Worm (Caenorhabditis elegans) whole organism, L2 larva: ENCODE measurements around the gene ocr-1.
A peak's percentile ranks its signal among the peaks of the same experiment; 100 is the strongest.

Experiments
- C34F6.9 ChIP-seq: fragments of 150-350 bp; optimal IDR thresholded peaks from 2 replicates; lab custom pipeline; 2014; ENCODE audit warnings: missing biosample characterization, missing genetic modification characterization
- F13H6.1 ChIP-seq: sonication (generic microtip); optimal IDR thresholded peaks from 2 replicates; lab custom pipeline; 2016; ENCODE audit warnings: missing genetic modification characterization, missing compliant biosample characterization
- R02D3.7 ChIP-seq: fragments of 150-350 bp; optimal IDR thresholded peaks from 2 replicates; lab custom pipeline; 2014; ENCODE audit warnings: missing biosample characterization, missing genetic modification characterization
- Y55F3AM.14 ChIP-seq: fragments of 200-800 bp; sonication (Bioruptor generic); optimal IDR thresholded peaks from 2 replicates; lab custom pipeline; 2018; ENCODE audit warnings: mild to moderate bottlenecking, missing genetic modification characterization, missing compliant biosample characterization
- ZK546.5 ChIP-seq: sonication (generic microtip); optimal IDR thresholded peaks from 2 replicates; lab custom pipeline; 2017; ENCODE audit warnings: missing biosample characterization, missing genetic modification characterization
- alr-1 ChIP-seq: fragments of 150-350 bp; optimal IDR thresholded peaks from 2 replicates; lab custom pipeline; 2014; ENCODE audit warnings: missing biosample characterization, missing genetic modification characterization
- aly-2 ChIP-seq: fragments of 150-350 bp; optimal IDR thresholded peaks from 2 replicates; lab custom pipeline; 2014; ENCODE audit warnings: missing biosample characterization, missing genetic modification characterization
- ama-1 ChIP-seq: fragments of 150-350 bp; optimal IDR thresholded peaks from 2 replicates; lab custom pipeline; 2018; ENCODE audit warnings: inconsistent platforms
- blmp-1 ChIP-seq: sonication (generic microtip); optimal IDR thresholded peaks from 2 replicates; lab custom pipeline; 2017; ENCODE audit warnings: missing genetic modification characterization, mild to moderate bottlenecking, missing compliant biosample characterization, antibody characterized with exemption, moderate library complexity; ENCODE audit not compliant: insufficient read depth
- ceh-16 ChIP-seq: fragments of 150-350 bp; optimal IDR thresholded peaks from 2 replicates; lab custom pipeline; 2014; ENCODE audit warnings: missing biosample characterization, missing genetic modification characterization
- ceh-82 ChIP-seq: fragments of 150-350 bp; optimal IDR thresholded peaks from 2 replicates; lab custom pipeline; 2014; ENCODE audit warnings: missing biosample characterization, missing genetic modification characterization
- elt-1 ChIP-seq: fragments of 150-350 bp; optimal IDR thresholded peaks from 2 replicates; lab custom pipeline; 2014; ENCODE audit warnings: missing biosample characterization, missing genetic modification characterization
- gmeb-1 ChIP-seq: fragments of 150-350 bp; optimal IDR thresholded peaks from 2 replicates; lab custom pipeline; 2014; ENCODE audit warnings: missing biosample characterization, missing genetic modification characterization
- lin-13 ChIP-seq: fragments of 150-350 bp; optimal IDR thresholded peaks from 2 replicates; lab custom pipeline; 2014; ENCODE audit warnings: missing biosample characterization, missing genetic modification reagents, missing genetic modification characterization
- mab-5 ChIP-seq: fragments of 150-350 bp; optimal IDR thresholded peaks from 2 replicates; lab custom pipeline; 2014; ENCODE audit warnings: missing biosample characterization, missing genetic modification characterization
- mbf-1 ChIP-seq: sonication (generic microtip); optimal IDR thresholded peaks from 2 replicates; lab custom pipeline; 2017; ENCODE audit warnings: missing biosample characterization, missing genetic modification characterization
- mdl-1 ChIP-seq, 2 experiments: fragments of 150-350 bp in 1 of 2; sonication (generic microtip) in 1 of 2; optimal IDR thresholded peaks; 2 replicates each; lab custom pipeline; 2017; ENCODE audit warnings: missing biosample characterization in 2 of 2, missing genetic modification characterization in 2 of 2
- nhr-10 ChIP-seq: sonication (generic microtip); optimal IDR thresholded peaks from 2 replicates; lab custom pipeline; 2017; ENCODE audit warnings: missing biosample characterization, missing genetic modification characterization
- nhr-11 ChIP-seq: fragments of 150-350 bp; optimal IDR thresholded peaks from 2 replicates; lab custom pipeline; 2014; ENCODE audit warnings: missing biosample characterization, missing genetic modification characterization
- nhr-12 ChIP-seq: fragments of 150-350 bp; optimal IDR thresholded peaks from 2 replicates; lab custom pipeline; 2014; ENCODE audit warnings: missing biosample characterization, missing genetic modification characterization
- nhr-129 ChIP-seq: fragments of 150-350 bp; optimal IDR thresholded peaks from 2 replicates; lab custom pipeline; 2014; ENCODE audit warnings: missing biosample characterization, missing genetic modification characterization
- nhr-21 ChIP-seq: fragments of 150-350 bp; optimal IDR thresholded peaks from 2 replicates; lab custom pipeline; 2014; ENCODE audit warnings: missing biosample characterization, missing genetic modification characterization
- nhr-23 ChIP-seq: fragments of 150-350 bp; optimal IDR thresholded peaks from 2 replicates; lab custom pipeline; 2014; ENCODE audit warnings: missing biosample characterization, missing genetic modification reagents, missing genetic modification characterization
- nhr-237 ChIP-seq: fragments of 150-350 bp; optimal IDR thresholded peaks from 2 replicates; lab custom pipeline; 2014; ENCODE audit warnings: missing biosample characterization, missing genetic modification characterization
- nhr-25 ChIP-seq: fragments of 150-350 bp; sonication (generic microtip); optimal IDR thresholded peaks from 3 replicates; lab custom pipeline; 2014; ENCODE audit warnings: missing biosample characterization, missing genetic modification characterization
- nhr-6 ChIP-seq: fragments of 150-350 bp; optimal IDR thresholded peaks from 2 replicates; lab custom pipeline; 2014; ENCODE audit warnings: missing biosample characterization, missing genetic modification characterization
- nhr-77 ChIP-seq: fragments of 150-350 bp; optimal IDR thresholded peaks from 2 replicates; lab custom pipeline; 2014; ENCODE audit warnings: missing biosample characterization, missing genetic modification characterization
- peb-1 ChIP-seq: fragments of 150-350 bp; optimal IDR thresholded peaks from 2 replicates; lab custom pipeline; 2014; ENCODE audit warnings: missing biosample characterization, missing genetic modification characterization
- skn-1 ChIP-seq: sonication (generic microtip); optimal IDR thresholded peaks from 2 replicates; lab custom pipeline; 2017; ENCODE audit warnings: missing biosample characterization, missing genetic modification characterization
- sma-9 ChIP-seq, 2 experiments: fragments of 150-350 bp in 1 of 2; sonication (generic microtip) in 1 of 2; optimal IDR thresholded peaks; 2 replicates each; lab custom pipeline; 2014 to 2016; ENCODE audit warnings: missing genetic modification characterization in 2 of 2, mild to moderate bottlenecking in 1 of 2, missing biosample characterization in 1 of 2, missing compliant biosample characterization in 1 of 2, missing genetic modification reagents in 1 of 2, moderate library complexity in 1 of 2
- snpc-4 ChIP-seq: fragments of 150-350 bp; optimal IDR thresholded peaks from 2 replicates; lab custom pipeline; 2014; ENCODE audit warnings: missing biosample characterization, missing genetic modification characterization
- unc-39 ChIP-seq: fragments of 150-350 bp; optimal IDR thresholded peaks from 2 replicates; lab custom pipeline; 2014; ENCODE audit warnings: missing biosample characterization, missing genetic modification characterization
- unc-55 ChIP-seq: fragments of 150-350 bp; sonication (generic microtip); optimal IDR thresholded peaks from 3 replicates; lab custom pipeline; 2014; ENCODE audit warnings: missing biosample characterization, missing genetic modification reagents, missing genetic modification characterization
- ztf-1 ChIP-seq: fragments of 200-800 bp; sonication (Bioruptor generic); conservative IDR thresholded peaks from 2 replicates; pipeline ENCODE4 v1.3.6; 2022; ENCODE audit warnings: missing genetic modification characterization, missing compliant biosample characterization
- ztf-4 ChIP-seq: fragments of 150-350 bp; optimal IDR thresholded peaks from 2 replicates; lab custom pipeline; 2014; ENCODE audit warnings: missing biosample characterization, missing genetic modification characterization

The ocr-1 gene

ce11 chrV:10757128-10757527 is 7.0 kb upstream of the ocr-1 start:
- TF ChIP-seq skn-1 (tag; lab: Kevin White, UChicago), result no peak
- TF ChIP-seq nhr-25 (tag; lab: Kevin White, UChicago), result peak; percentile 74
- no peak for TF ChIP-seq nhr-11 (tag; lab: Kevin White, UChicago)
- TF ChIP-seq nhr-10, result no peak
- TF ChIP-seq nhr-12 (tag; lab: Kevin White, UChicago), result no peak
- peak; percentile 0 for TF ChIP-seq sma-9 (GFP tag; optimal IDR thresholded peaks at IDR 0.05; lab: Kevin White, UChicago)
- no peak for TF ChIP-seq sma-9 (tag; optimal IDR thresholded peaks at IDR 0.05; lab: Kevin White, UChicago)
- no peak for TF ChIP-seq Y55F3AM.14 (GFP tag; lab: Kevin White, UChicago)
- TF ChIP-seq mdl-1 (tag; optimal IDR thresholded peaks at IDR 0.05; lab: Kevin White, UChicago), result no peak
- no peak for TF ChIP-seq ztf-1 (GFP tag; lab: Robert Waterston, UW)
- TF ChIP-seq R02D3.7, result no peak
- no peak for TF ChIP-seq aly-2 (tag; lab: Kevin White, UChicago)
- TF ChIP-seq C34F6.9 (tag; lab: Kevin White, UChicago), result no peak
- peak; percentile 35 for TF ChIP-seq nhr-129 (tag; lab: Kevin White, UChicago)
- TF ChIP-seq blmp-1 (tag; lab: Kevin White, UChicago), result peak; percentile 48
- TF ChIP-seq ZK546.5 (tag; lab: Kevin White, UChicago), result no peak
- no peak for TF ChIP-seq unc-39 (tag; lab: Kevin White, UChicago)
- TF ChIP-seq unc-55 (GFP tag; lab: Kevin White, UChicago), result no peak

ce11 chrV:10758658-10759057 is 5.5 kb upstream of the ocr-1 start, which contains the start of gene F28H7.8:
Gene F28H7.8, plus strand, starts transcription at chrV:10758958.
- TF ChIP-seq Y55F3AM.14 (GFP tag; lab: Kevin White, UChicago), result no peak
- peak; percentile 21 for TF ChIP-seq nhr-25 (tag; lab: Kevin White, UChicago)
- no peak for TF ChIP-seq peb-1 (tag; lab: Kevin White, UChicago)
- TF ChIP-seq nhr-6, result no peak
- TF ChIP-seq blmp-1 (tag; lab: Kevin White, UChicago), result peak; percentile 27

- TF ChIP-seq elt-1 (tag; lab: Kevin White, UChicago) (no peak), nhr-25 (tag; lab: Kevin White, UChicago) (peak; percentile 31)
- TF ChIP-seq, all 48 proteins: peak for 1
Measured at ce11 chrV:10760839-10761238, 3.3 kb upstream of the ocr-1 start.

- TF ChIP-seq mdl-1 (tag; optimal IDR thresholded peaks at IDR 0.05; lab: Kevin White, UChicago), result no peak
- TF ChIP-seq lin-13 (GFP tag; lab: Kevin White, UChicago), result no peak
- no peak for TF ChIP-seq nhr-10
- TF ChIP-seq nhr-23 (tag; lab: Kevin White, UChicago), result no peak
- no peak for TF ChIP-seq elt-1 (tag; lab: Kevin White, UChicago)
- no peak for TF ChIP-seq peb-1 (tag; lab: Kevin White, UChicago)
- TF ChIP-seq unc-55 (GFP tag; lab: Kevin White, UChicago), result no peak
- TF ChIP-seq nhr-25 (tag; lab: Kevin White, UChicago), result no peak
- no peak for TF ChIP-seq nhr-21 (tag; lab: Kevin White, UChicago)
- no peak for TF ChIP-seq nhr-6
- no peak for TF ChIP-seq alr-1 (tag; lab: Kevin White, UChicago)
- no peak for TF ChIP-seq nhr-77 (tag; lab: Kevin White, UChicago)
- no peak for TF ChIP-seq nhr-129 (tag; lab: Kevin White, UChicago)
- no peak for TF ChIP-seq ztf-4
- TF ChIP-seq mab-5 (tag; lab: Kevin White, UChicago), result no peak
- TF ChIP-seq mbf-1 (tag; lab: Kevin White, UChicago), result no peak
- TF ChIP-seq ztf-1 (GFP tag; lab: Robert Waterston, UW), result no peak
- TF ChIP-seq ama-1 (lab: Kevin White, UChicago), result no peak
Measured at ce11 chrV:10762695-10763094, 1.5 kb upstream of the ocr-1 start, which contains the start of gene sre-6. Gene sre-6, minus strand, starts transcription at chrV:10762795.

ce11 chrV:10768892-10769291 is 4.7 kb downstream of the ocr-1 start:
- TF ChIP-seq snpc-4 (tag; lab: Kevin White, UChicago), result no peak
- TF ChIP-seq peb-1 (tag; lab: Kevin White, UChicago), result no peak
- no peak for TF ChIP-seq nhr-12 (tag; lab: Kevin White, UChicago)
- no peak for TF ChIP-seq nhr-237 (tag; lab: Kevin White, UChicago)
- TF ChIP-seq gmeb-1, result no peak
- TF ChIP-seq nhr-129 (tag; lab: Kevin White, UChicago), result no peak
- no peak for TF ChIP-seq ama-1 (lab: Kevin White, UChicago)
- TF ChIP-seq F13H6.1 (tag; lab: Kevin White, UChicago), result no peak
- TF ChIP-seq elt-1 (tag; lab: Kevin White, UChicago), result no peak
- no peak for TF ChIP-seq ceh-16 (tag; lab: Kevin White, UChicago)
- TF ChIP-seq nhr-21 (tag; lab: Kevin White, UChicago), result no peak
- no peak for TF ChIP-seq alr-1 (tag; lab: Kevin White, UChicago)
- TF ChIP-seq ZK546.5 (tag; lab: Kevin White, UChicago), result no peak
- TF ChIP-seq lin-13 (GFP tag; lab: Kevin White, UChicago), result no peak
- TF ChIP-seq ceh-82 (tag; lab: Kevin White, UChicago), result no peak
